Worm (Caenorhabditis elegans): ENCODE data around the gene str-225.

Gene str-225

DNA sequence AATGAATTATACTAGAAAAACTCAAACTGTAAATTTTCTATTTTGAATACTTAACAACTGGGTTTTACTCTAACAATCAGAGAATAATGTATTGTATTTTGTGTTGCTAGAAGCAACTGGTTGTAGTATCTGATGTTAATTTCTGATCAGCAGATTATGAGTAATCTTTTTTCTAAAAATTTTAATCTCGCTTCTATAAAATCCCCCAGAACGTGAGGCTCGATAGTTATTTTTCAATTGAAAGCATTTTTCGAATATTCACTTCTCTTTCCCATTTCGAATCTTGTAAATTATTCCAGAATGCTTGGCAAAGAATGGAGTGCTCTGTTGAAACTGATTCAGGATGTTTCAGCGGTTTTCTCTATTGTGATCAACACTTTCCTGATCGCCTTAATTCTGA lies 10.3 kb downstream of the str-225 start, which contains the start of gene str-227:
Gene str-227 (plus strand): TSS at position 301 of the 400 bp plus-strand sequence.
- TF ChIP-seq tab-1 (GFP tag; IDR thresholded peaks at IDR 0.05) (no peak), ref-1 (GFP tag; conservative IDR thresholded peaks at IDR 0.05) (no peak), ztf-29 (GFP tag; IDR thresholded peaks at IDR 0.05) (no peak), cog-1 (tag; optimal IDR thresholded peaks at IDR 0.05) (no peak), med-1 (GFP tag; optimal IDR thresholded peaks at IDR 0.05; ENCODE audit: insufficient read depth) (no peak), flt-1 (GFP tag; IDR thresholded peaks at IDR 0.05) (no peak), T22C8.4 (GFP tag; IDR thresholded peaks at IDR 0.05) (no peak)

- peak; percentile 65; the same call in 1 of the 2 replicates for TF ChIP-seq flt-1 (GFP tag; IDR thresholded peaks at IDR 0.05)
These were observed 12.8 kb downstream of the str-225 start for ce11 chrV:3520412-3520811.

DNA sequence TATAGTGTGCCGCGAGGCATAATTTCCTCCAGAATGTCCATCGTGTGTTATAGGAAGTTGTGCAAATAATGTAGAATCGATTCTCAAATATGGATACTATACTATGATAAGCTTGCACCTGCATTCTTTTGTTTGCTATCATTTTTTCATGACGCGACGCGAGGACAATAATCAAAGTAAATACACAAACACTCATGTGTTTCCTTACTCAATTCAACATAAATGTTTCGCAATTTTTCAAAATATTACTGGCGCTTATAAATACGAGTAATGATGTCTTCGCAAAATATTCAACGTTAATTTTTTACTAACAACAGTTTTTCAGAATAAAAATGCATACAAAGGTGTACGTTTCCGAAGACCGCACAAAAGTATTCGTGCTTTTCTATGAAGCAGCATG lies 15.6 kb downstream of the str-225 start, which contains the start of gene irg-1:
Gene irg-1 (plus strand): TSS at position 326 of the 400 bp plus-strand sequence.
- TF ChIP-seq cog-1 (tag; optimal IDR thresholded peaks at IDR 0.05) (no peak), ref-1 (GFP tag; conservative IDR thresholded peaks at IDR 0.05) (no peak), T22C8.4 (GFP tag; IDR thresholded peaks at IDR 0.05) (no peak), tab-1 (GFP tag; IDR thresholded peaks at IDR 0.05) (no peak), klf-2 (GFP tag; conservative IDR thresholded peaks at IDR 0.05) (no peak), flt-1 (GFP tag; IDR thresholded peaks at IDR 0.05) (no peak), ztf-29 (GFP tag; IDR thresholded peaks at IDR 0.05) (no peak), ztf-23 (GFP tag; IDR thresholded peaks at IDR 0.05) (no peak), med-1 (GFP tag; optimal IDR thresholded peaks at IDR 0.05; ENCODE audit: insufficient read depth) (no peak)

ce11 chrV:3524970-3525369 lies 17.3 kb downstream of the str-225 start, which contains the start of gene T24A6.7:
T24A6.7 (plus strand) TSS chrV:3525270.
- no peak for TF ChIP-seq ztf-23 (GFP tag; IDR thresholded peaks at IDR 0.05)
- no peak for TF ChIP-seq T22C8.4 (GFP tag; IDR thresholded peaks at IDR 0.05)
- TF ChIP-seq klf-2 (GFP tag; conservative IDR thresholded peaks at IDR 0.05) = no peak
- no peak for TF ChIP-seq cog-1 (tag; optimal IDR thresholded peaks at IDR 0.05)
- TF ChIP-seq tab-1 (GFP tag; IDR thresholded peaks at IDR 0.05) = no peak
- no peak for TF ChIP-seq ztf-29 (GFP tag; IDR thresholded peaks at IDR 0.05)
- no peak for TF ChIP-seq med-1 (GFP tag; optimal IDR thresholded peaks at IDR 0.05; ENCODE audit: insufficient read depth)
- no peak for TF ChIP-seq ref-1 (GFP tag; conservative IDR thresholded peaks at IDR 0.05)
- TF ChIP-seq flt-1 (GFP tag; IDR thresholded peaks at IDR 0.05) = no peak

DNA sequence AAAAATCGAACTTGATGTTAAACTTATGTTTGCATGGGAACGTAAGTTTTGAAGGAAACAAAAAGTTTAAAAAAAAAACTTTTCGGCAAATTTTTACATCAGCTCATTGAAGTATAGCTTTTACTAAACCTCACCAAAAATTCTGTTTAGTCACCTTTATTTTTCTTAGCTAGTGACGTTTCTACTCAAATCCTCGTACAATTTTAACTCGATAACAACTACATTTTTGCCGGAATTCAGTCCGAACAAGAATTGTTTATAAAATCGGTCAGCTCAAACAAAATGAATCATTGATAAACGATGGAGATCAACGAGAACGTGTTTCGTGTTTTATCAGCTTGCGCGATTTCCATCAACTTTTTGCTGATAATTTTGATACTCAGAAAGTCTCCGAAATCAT lies 19.3 kb downstream of the str-225 start, which contains the start of gene str-260:
Gene str-260 (plus strand): TSS at position 301 of the 400 bp plus-strand sequence.
- TF ChIP-seq ztf-23 (GFP tag; IDR thresholded peaks at IDR 0.05) (no peak), tab-1 (GFP tag; IDR thresholded peaks at IDR 0.05) (no peak), med-1 (GFP tag; optimal IDR thresholded peaks at IDR 0.05; ENCODE audit: insufficient read depth) (no peak), ztf-29 (GFP tag; IDR thresholded peaks at IDR 0.05) (no peak), ref-1 (GFP tag; conservative IDR thresholded peaks at IDR 0.05) (no peak), T22C8.4 (GFP tag; IDR thresholded peaks at IDR 0.05) (no peak), flt-1 (GFP tag; IDR thresholded peaks at IDR 0.05) (no peak), klf-2 (GFP tag; conservative IDR thresholded peaks at IDR 0.05) (no peak), cog-1 (tag; optimal IDR thresholded peaks at IDR 0.05) (no peak)

- no peak for TF ChIP-seq T22C8.4 (GFP tag; IDR thresholded peaks at IDR 0.05)
- no peak for TF ChIP-seq klf-2 (GFP tag; conservative IDR thresholded peaks at IDR 0.05)
- TF ChIP-seq ztf-29 (GFP tag; IDR thresholded peaks at IDR 0.05) = no peak
- no peak for TF ChIP-seq tab-1 (GFP tag; IDR thresholded peaks at IDR 0.05)
These were observed 22.8 kb downstream of the str-225 start, which contains the start of gene srbc-66 for ce11 chrV:3530403-3530802. srbc-66 (plus strand) TSS chrV:3530703.

ce11 chrV:3535260-3535659 lies 27.6 kb downstream of the str-225 start, which contains the start of gene nhr-221:
nhr-221 (minus strand) TSS chrV:3535360.
- no peak for TF ChIP-seq ref-1 (GFP tag; conservative IDR thresholded peaks at IDR 0.05)
- no peak for TF ChIP-seq med-1 (GFP tag; optimal IDR thresholded peaks at IDR 0.05; ENCODE audit: insufficient read depth)
- no peak for TF ChIP-seq T22C8.4 (GFP tag; IDR thresholded peaks at IDR 0.05)
- no peak for TF ChIP-seq ztf-29 (GFP tag; IDR thresholded peaks at IDR 0.05)
- TF ChIP-seq tab-1 (GFP tag; IDR thresholded peaks at IDR 0.05) = no peak
- TF ChIP-seq cog-1 (tag; optimal IDR thresholded peaks at IDR 0.05) = no peak
- TF ChIP-seq flt-1 (GFP tag; IDR thresholded peaks at IDR 0.05) = no peak
- TF ChIP-seq klf-2 (GFP tag; conservative IDR thresholded peaks at IDR 0.05) = no peak
- TF ChIP-seq ztf-23 (GFP tag; IDR thresholded peaks at IDR 0.05) = no peak

DNA sequence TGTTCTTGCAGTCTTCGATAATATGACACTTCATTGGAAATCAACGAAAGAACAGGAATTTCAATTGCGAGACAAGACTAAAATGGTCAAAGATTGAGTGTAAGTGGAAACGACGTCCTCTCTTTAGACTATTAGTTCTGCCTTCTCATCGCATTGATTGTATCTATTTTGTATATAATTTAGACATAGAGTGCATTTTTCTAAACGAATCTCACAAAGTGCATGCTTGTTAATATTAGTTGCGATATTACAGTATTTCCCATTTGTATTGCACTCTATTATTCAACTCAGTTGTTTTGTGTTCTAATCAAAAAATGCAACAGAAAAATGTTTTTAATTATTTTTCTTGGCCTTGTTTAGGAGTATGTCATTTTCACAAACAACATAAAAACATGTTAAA lies 30.7 kb downstream of the str-225 start, which contains the start of gene nhr-93:
Gene nhr-93 (minus strand): TSS at position 101 of the 400 bp plus-strand sequence.
- TF ChIP-seq tab-1 (GFP tag; IDR thresholded peaks at IDR 0.05) = no peak
- no peak for TF ChIP-seq T22C8.4 (GFP tag; IDR thresholded peaks at IDR 0.05)
- TF ChIP-seq cog-1 (tag; optimal IDR thresholded peaks at IDR 0.05) = no peak
- no peak for TF ChIP-seq med-1 (GFP tag; optimal IDR thresholded peaks at IDR 0.05; ENCODE audit: insufficient read depth)
- TF ChIP-seq ztf-29 (GFP tag; IDR thresholded peaks at IDR 0.05) = no peak
- no peak for TF ChIP-seq klf-2 (GFP tag; conservative IDR thresholded peaks at IDR 0.05)
- no peak for TF ChIP-seq ref-1 (GFP tag; conservative IDR thresholded peaks at IDR 0.05)
- TF ChIP-seq ztf-23 (GFP tag; IDR thresholded peaks at IDR 0.05) = no peak
- no peak for TF ChIP-seq flt-1 (GFP tag; IDR thresholded peaks at IDR 0.05)

ce11 chrV:3541117-3541516 lies 33.5 kb downstream of the str-225 start, which contains the start of gene srbc-67:
srbc-67 (minus strand) TSS chrV:3541217.
- no peak for TF ChIP-seq ztf-29 (GFP tag; IDR thresholded peaks at IDR 0.05)
- no peak for TF ChIP-seq T22C8.4 (GFP tag; IDR thresholded peaks at IDR 0.05)
- no peak for TF ChIP-seq ztf-23 (GFP tag; IDR thresholded peaks at IDR 0.05)
- no peak for TF ChIP-seq tab-1 (GFP tag; IDR thresholded peaks at IDR 0.05)
- no peak for TF ChIP-seq ref-1 (GFP tag; conservative IDR thresholded peaks at IDR 0.05)
- no peak for TF ChIP-seq klf-2 (GFP tag; conservative IDR thresholded peaks at IDR 0.05)
- TF ChIP-seq flt-1 (GFP tag; IDR thresholded peaks at IDR 0.05) = no peak
- TF ChIP-seq med-1 (GFP tag; optimal IDR thresholded peaks at IDR 0.05; ENCODE audit: insufficient read depth) = no peak
- TF ChIP-seq cog-1 (tag; optimal IDR thresholded peaks at IDR 0.05) = no peak

- TF ChIP-seq ztf-23 (GFP tag; IDR thresholded peaks at IDR 0.05) (no peak), klf-2 (GFP tag; conservative IDR thresholded peaks at IDR 0.05) (no peak), med-1 (GFP tag; optimal IDR thresholded peaks at IDR 0.05; ENCODE audit: insufficient read depth) (no peak), ztf-29 (GFP tag; IDR thresholded peaks at IDR 0.05) (no peak), flt-1 (GFP tag; IDR thresholded peaks at IDR 0.05) (no peak), tab-1 (GFP tag; IDR thresholded peaks at IDR 0.05) (no peak), ref-1 (GFP tag; conservative IDR thresholded peaks at IDR 0.05) (no peak), T22C8.4 (GFP tag; IDR thresholded peaks at IDR 0.05) (no peak), cog-1 (tag; optimal IDR thresholded peaks at IDR 0.05) (no peak)
These were observed 35.7 kb downstream of the str-225 start, which contains the start of gene nhr-222 for ce11 chrV:3543344-3543743. nhr-222 (minus strand) TSS chrV:3543444.
